Fruit fly (Drosophila melanogaster) S2 (cell line): ENCODE data around the gene hbt.

Experiments
- CG8478 ChIP-seq: fragments of >200 bp; optimal IDR thresholded peaks from 2 replicates; lab custom pipeline; 2018
- CTCF ChIP-seq, 2 experiments: fragments of >200 bp; optimal IDR thresholded peaks; 2 replicates each; lab custom pipeline; 2018

dm6 chr2L:13347473-13347872 lies 16.6 kb upstream of the hbt start, which contains the start of gene CG16826:
- no peak for TF ChIP-seq CG8478 (lab: Kevin White, UChicago)
- TF ChIP-seq CTCF (optimal IDR thresholded peaks at IDR 0.05; lab: Kevin White, UChicago) = no peak
